Fruit fly (Drosophila melanogaster) whole organism, adult: ENCODE results near the gene CG8673.
A peak's percentile ranks its signal among the peaks of the same experiment; 100 is the strongest.

Experiments
- CG11617 ChIP-seq: fragments of 200-800 bp; sonication (Bioruptor generic); optimal IDR thresholded peaks from 2 replicates; lab custom pipeline; 2017; ENCODE audit warnings: mild to moderate bottlenecking, missing biosample characterization, missing genetic modification reagents, missing genetic modification characterization
- CG12768 ChIP-seq: fragments of 200-800 bp; sonication (Bioruptor generic); optimal IDR thresholded peaks from 2 replicates; lab custom pipeline; 2017; ENCODE audit warnings: missing biosample characterization, missing genetic modification characterization, mild to moderate bottlenecking, moderate library complexity, missing genetic modification reagents
- CG14711 ChIP-seq: fragments of 200-800 bp; sonication (Bioruptor generic); optimal IDR thresholded peaks from 2 replicates; lab custom pipeline; 2018; ENCODE audit warnings: missing biosample characterization, mild to moderate bottlenecking, missing genetic modification characterization, moderate library complexity
- CG1620 ChIP-seq: fragments of 200-800 bp; sonication (Bioruptor generic); optimal IDR thresholded peaks from 2 replicates; lab custom pipeline; 2016; ENCODE audit warnings: missing biosample characterization, missing genetic modification characterization
- CG33017 ChIP-seq: fragments of 200-800 bp; sonication (Bioruptor generic); optimal IDR thresholded peaks from 2 replicates; lab custom pipeline; 2018; ENCODE audit warnings: missing biosample characterization, mild to moderate bottlenecking, missing genetic modification characterization, moderate library complexity
- CG5204 ChIP-seq: fragments of 200-800 bp; sonication (Bioruptor generic); optimal IDR thresholded peaks from 2 replicates; lab custom pipeline; 2016; ENCODE audit warnings: missing biosample characterization, missing genetic modification characterization
- CG7045 ChIP-seq: fragments of 200-800 bp; sonication (Bioruptor generic); optimal IDR thresholded peaks from 2 replicates; lab custom pipeline; 2017; ENCODE audit warnings: missing biosample characterization, mild to moderate bottlenecking, missing genetic modification characterization
- CG7101 ChIP-seq: fragments of 200-800 bp; sonication (Bioruptor generic); optimal IDR thresholded peaks from 2 replicates; lab custom pipeline; 2018; ENCODE audit warnings: missing biosample characterization, mild to moderate bottlenecking, missing genetic modification characterization, moderate library complexity
- Crg-1 ChIP-seq: fragments of 200-800 bp; sonication (Bioruptor generic); optimal IDR thresholded peaks from 2 replicates; lab custom pipeline; 2016; ENCODE audit warnings: missing biosample characterization, missing genetic modification characterization
- Hr96 ChIP-seq: fragments of 200-800 bp; sonication (Bioruptor generic); optimal IDR thresholded peaks from 2 replicates; lab custom pipeline; 2016; ENCODE audit warnings: missing biosample characterization, missing genetic modification characterization
- Mnt ChIP-seq: fragments of 200-800 bp; sonication (Bioruptor generic); optimal IDR thresholded peaks from 2 replicates; lab custom pipeline; 2016; ENCODE audit warnings: missing biosample characterization, mild to moderate bottlenecking, missing genetic modification characterization
- bab1 ChIP-seq: fragments of 200-800 bp; sonication (Bioruptor generic); optimal IDR thresholded peaks from 3 replicates; lab custom pipeline; 2019; ENCODE audit warnings: missing biosample characterization, mild to moderate bottlenecking, missing genetic modification characterization, moderate library complexity
- cic ChIP-seq: fragments of 200-800 bp; sonication (Bioruptor generic); optimal IDR thresholded peaks from 2 replicates; lab custom pipeline; 2017; ENCODE audit warnings: missing biosample characterization, mild to moderate bottlenecking, missing genetic modification characterization, moderate library complexity
- cnc ChIP-seq, 2 experiments: fragments of >200 bp; optimal IDR thresholded peaks; 2 replicates each; lab custom pipeline; 2017
- kay ChIP-seq: fragments of 200-800 bp; sonication (Bioruptor generic); peaks from one replicate; lab custom pipeline; 2016; ENCODE audit warnings: missing biosample characterization, missing genetic modification characterization, borderline replicate concordance
- ovo ChIP-seq: fragments of 200-800 bp; sonication (Bioruptor generic); optimal IDR thresholded peaks from 2 replicates; lab custom pipeline; 2016; ENCODE audit warnings: missing biosample characterization, missing genetic modification characterization
- pad ChIP-seq: fragments of 200-800 bp; sonication (Bioruptor generic); optimal IDR thresholded peaks from 3 replicates; lab custom pipeline; 2017; ENCODE audit warnings: missing biosample characterization, missing genetic modification characterization, mild to moderate bottlenecking, moderate library complexity, missing genetic modification reagents
- tj ChIP-seq: fragments of 200-800 bp; sonication (Bioruptor generic); optimal IDR thresholded peaks from 3 replicates; lab custom pipeline; 2017; ENCODE audit warnings: missing biosample characterization, mild to moderate bottlenecking, missing genetic modification characterization, moderate library complexity
- toe ChIP-seq: fragments of 200-800 bp; sonication (Bioruptor generic); optimal IDR thresholded peaks from 2 replicates; lab custom pipeline; 2016; ENCODE audit warnings: missing biosample characterization, missing genetic modification characterization

CG8673 gene

dm6 chr2L:8103073-8103472 is 21.1 kb upstream of the CG8673 start:
- TF ChIP-seq CG33017 = no peak
- no peak for TF ChIP-seq cnc (optimal IDR thresholded peaks at IDR 0.05; lab: Kevin White, UChicago)
- no peak for TF ChIP-seq cic (GFP tag; lab: Kevin White, UChicago)
- TF ChIP-seq Crg-1 (GFP tag; lab: Kevin White, UChicago) = no peak
- TF ChIP-seq Mnt (GFP tag; lab: Kevin White, UChicago) = no peak
- TF ChIP-seq CG7045 (GFP tag; lab: Kevin White, UChicago) = no peak
- TF ChIP-seq ovo (GFP tag; lab: Kevin White, UChicago) = no peak
- TF ChIP-seq Hr96 (GFP tag; lab: Kevin White, UChicago) = no peak
- no peak for TF ChIP-seq CG14711 (tag; lab: Kevin White, UChicago)
- no peak for TF ChIP-seq CG5204 (GFP tag; lab: Kevin White, UChicago)
- TF ChIP-seq pad (GFP tag; lab: Kevin White, UChicago) = no peak
- TF ChIP-seq tj (GFP tag; lab: Kevin White, UChicago) = no peak
- TF ChIP-seq toe (GFP tag; lab: Kevin White, UChicago) = no peak
- TF ChIP-seq CG1620 (GFP tag; lab: Kevin White, UChicago) = no peak
- no peak for TF ChIP-seq bab1 (GFP tag; lab: Kevin White, UChicago)

dm6 chr2L:8104094-8104493 is 20.0 kb upstream of the CG8673 start:
- peak; percentile 8 for TF ChIP-seq pad (GFP tag; lab: Kevin White, UChicago)
- no peak for TF ChIP-seq CG7101 (tag; lab: Kevin White, UChicago)
- TF ChIP-seq Crg-1 (GFP tag; lab: Kevin White, UChicago) = peak; percentile 15
- peak; percentile 36 for TF ChIP-seq cic (GFP tag; lab: Kevin White, UChicago)
- TF ChIP-seq CG12768 (GFP tag; lab: Kevin White, UChicago) = peak; percentile 41

- TF ChIP-seq cic (GFP tag; lab: Kevin White, UChicago) = peak; percentile 44
- TF ChIP-seq toe (GFP tag; lab: Kevin White, UChicago) = no peak
- TF ChIP-seq kay = peak; percentile 85
- TF ChIP-seq CG14711 (tag; lab: Kevin White, UChicago) = no peak
- peak; percentile 20 for TF ChIP-seq Mnt (GFP tag; lab: Kevin White, UChicago)
These were observed 19.4 kb upstream of the CG8673 start for dm6 chr2L:8104706-8105105.

dm6 chr2L:8110549-8111438 is 13.3 kb upstream of the CG8673 start:
- TF ChIP-seq kay = peak; percentile 80
- TF ChIP-seq tj (GFP tag; lab: Kevin White, UChicago) = no peak
- no peak for TF ChIP-seq CG7101 (tag; lab: Kevin White, UChicago)
- no peak for TF ChIP-seq cnc (optimal IDR thresholded peaks at IDR 0.05; lab: Kevin White, UChicago)
- no peak for TF ChIP-seq toe (GFP tag; lab: Kevin White, UChicago)
- no peak for TF ChIP-seq CG1620 (GFP tag; lab: Kevin White, UChicago)

- peak; percentile 32 for TF ChIP-seq cic (GFP tag; lab: Kevin White, UChicago)
- TF ChIP-seq ovo (GFP tag; lab: Kevin White, UChicago) = no peak
- TF ChIP-seq CG11617 (GFP tag; lab: Kevin White, UChicago) = no peak
These were observed 7.4 kb upstream of the CG8673 start for dm6 chr2L:8116632-8117193.

- peak; percentile 26 for TF ChIP-seq CG14711 (tag; lab: Kevin White, UChicago)
- TF ChIP-seq bab1 (GFP tag; lab: Kevin White, UChicago) = peak; percentile 46
- no peak for TF ChIP-seq toe (GFP tag; lab: Kevin White, UChicago)
- peak; percentile 2 for TF ChIP-seq CG7101 (tag; lab: Kevin White, UChicago)
- TF ChIP-seq CG11617 (GFP tag; lab: Kevin White, UChicago) = peak; percentile 34
- peak; percentile 27 for TF ChIP-seq tj (GFP tag; lab: Kevin White, UChicago)
- peak; percentile 16 for TF ChIP-seq cic (GFP tag; lab: Kevin White, UChicago)
- TF ChIP-seq CG12768 (GFP tag; lab: Kevin White, UChicago) = no peak
- TF ChIP-seq Mnt (GFP tag; lab: Kevin White, UChicago) = peak; percentile 12
- TF ChIP-seq cnc (optimal IDR thresholded peaks at IDR 0.05; lab: Kevin White, UChicago) = no peak
These were observed 2.9 kb downstream of the CG8673 start, which contains the start of the genes CG12375 and CG8668 for dm6 chr2L:8126849-8127602. CG12375 (minus strand) TSS chr2L:8126890. CG8668 (plus strand) TSS chr2L:8127001.
